Worm (Caenorhabditis elegans): ENCODE measurements around the gene Y62F5A.9.
A peak's percentile ranks its signal among the peaks of the same experiment; 100 is the strongest.

Y62F5A.9 gene

ce11 chrII:11547254-11547687 lies 8.6 kb upstream of the Y62F5A.9 start, which contains the start of gene F54D5.7 (continued):
- TF ChIP-seq egl-27 (tag; optimal IDR thresholded peaks at IDR 0.05) (no peak), saeg-2 (GFP tag; IDR thresholded peaks at IDR 0.05) (no peak), unc-62 (GFP tag; optimal IDR thresholded peaks at IDR 0.05 in 1 of 2) (peak in 1 of 2 experiments; percentile 9), unc-62 (tag; optimal IDR thresholded peaks at IDR 0.05) (no peak), mxl-3 (GFP tag; optimal IDR thresholded peaks at IDR 0.05) (peak; percentile 84), zag-1 (tag; optimal IDR thresholded peaks at IDR 0.05) (no peak), Y75B8A.6 (GFP tag; IDR thresholded peaks at IDR 0.05) (no peak), mdt-29 (GFP tag; IDR thresholded peaks at IDR 0.05) (peak; percentile 65; the same call in 1 of the 2 replicates), T20F7.1 (GFP tag; optimal IDR thresholded peaks at IDR 0.05) (peak; percentile 75), rbr-2 (tag; optimal IDR thresholded peaks at IDR 0.05) (peak; percentile 28), ZK546.5 (tag; optimal IDR thresholded peaks at IDR 0.05) (no peak), mdl-1 (tag; optimal IDR thresholded peaks at IDR 0.05) (peak; percentile 65 to 72), mes-2 (tag; optimal IDR thresholded peaks at IDR 0.05; ENCODE audit: poor library complexity, severe bottlenecking) (no peak), nhr-42 (GFP tag; IDR thresholded peaks at IDR 0.05) (peak; percentile 68; the same call in 1 of the 2 replicates), arid-1 (GFP tag; conservative IDR thresholded peaks at IDR 0.05) (peak; percentile 65), lin-39 (tag; optimal IDR thresholded peaks at IDR 0.05) (no peak), nhr-25 (tag; optimal IDR thresholded peaks at IDR 0.05; ENCODE audit: borderline replicate concordance, insufficient read depth) (peak; percentile 43), hlh-30 (tag; optimal IDR thresholded peaks at IDR 0.05; ENCODE audit: insufficient read depth) (peak; percentile 80), Y105C5A.15 (GFP tag; IDR thresholded peaks at IDR 0.05) (no peak), ceh-62 (tag; optimal IDR thresholded peaks at IDR 0.05) (no peak), lim-7 (GFP tag; IDR thresholded peaks at IDR 0.05) (peak; percentile 77), daf-8 (GFP tag; IDR thresholded peaks at IDR 0.05) (no peak), mep-1 (tag; optimal IDR thresholded peaks at IDR 0.05) (peak; percentile 77), fos-1 (tag; optimal IDR thresholded peaks at IDR 0.05) (no peak), lsy-2 (tag; optimal IDR thresholded peaks at IDR 0.05) (peak; percentile 3 to 76), Y5F2A.4 (GFP tag; optimal IDR thresholded peaks at IDR 0.05) (no peak)

DNA sequence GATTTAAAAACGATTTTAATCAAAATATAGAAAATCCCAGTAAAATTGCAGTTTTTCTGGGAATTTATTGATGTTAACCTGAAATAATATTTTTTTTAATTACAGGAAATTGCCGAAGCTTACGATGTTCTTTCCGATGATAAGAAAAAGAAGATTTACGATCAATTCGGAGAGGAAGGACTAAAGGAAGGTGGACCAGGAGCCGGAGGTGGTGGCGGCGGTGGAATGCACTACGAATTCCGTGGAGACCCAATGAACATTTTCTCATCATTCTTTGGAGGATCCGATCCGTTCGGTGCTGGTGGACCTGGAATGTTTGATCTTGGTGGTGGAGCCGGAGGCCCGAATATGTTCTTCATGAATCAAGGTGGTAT lies 7.3 kb upstream of the Y62F5A.9 start:
- peak; percentile 15; the same call in 1 of the 2 replicates for TF ChIP-seq dmd-6 (GFP tag; IDR thresholded peaks at IDR 0.05)
- peak; percentile 93 for TF ChIP-seq aha-1 (tag)
- TF ChIP-seq madf-9 (GFP tag; conservative IDR thresholded peaks at IDR 0.05) = no peak
- peak; percentile 41 for TF ChIP-seq set-16 (GFP tag; IDR thresholded peaks at IDR 0.05)
- no peak for TF ChIP-seq unc-39 (tag; optimal IDR thresholded peaks at IDR 0.05)
- no peak for TF ChIP-seq lin-29 (GFP tag; IDR thresholded peaks at IDR 0.05)
- TF ChIP-seq lim-7 (GFP tag; IDR thresholded peaks at IDR 0.05) = 0 out of 2 replicates have a peak, but pooled peaks have one; percentile 21

DNA sequence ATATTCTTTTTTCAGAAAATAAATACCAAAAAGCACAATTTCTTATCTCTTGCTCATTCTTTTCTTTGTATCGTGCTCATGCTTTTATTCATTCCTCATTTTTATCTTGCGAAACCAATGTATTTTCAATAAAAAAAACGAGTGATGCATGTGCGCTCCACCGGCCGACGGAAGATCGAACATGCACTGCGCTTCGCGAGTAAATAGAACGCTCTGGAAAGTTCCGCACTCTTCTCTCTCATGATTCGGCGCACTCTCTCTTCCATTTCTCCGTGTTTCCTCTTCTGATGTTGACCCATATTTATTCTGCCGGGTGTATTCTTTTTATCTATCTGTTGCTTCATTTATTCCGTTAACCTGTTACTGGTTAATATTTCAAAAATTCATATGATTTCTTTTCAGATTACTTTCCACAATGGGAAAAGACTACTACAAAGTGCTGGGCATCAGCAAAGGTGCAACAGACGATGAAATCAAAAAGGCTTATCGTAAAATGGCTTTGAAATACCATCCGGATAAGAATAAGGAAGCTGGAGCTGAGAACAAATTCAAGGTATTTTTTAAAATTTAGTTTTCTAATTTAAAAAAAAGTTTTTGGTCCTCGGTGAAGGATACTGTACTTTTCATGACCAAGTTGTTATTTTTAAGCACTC lies 6.8 kb upstream of the Y62F5A.9 start, which contains the start of gene dnj-13:
dnj-13 (plus strand) TSS at position 403 of the 653 bp plus-strand sequence.
- TF ChIP-seq lin-15B (tag; optimal IDR thresholded peaks at IDR 0.05) (no peak), ztf-7 (tag; optimal IDR thresholded peaks at IDR 0.05) (peak; percentile 39), snpc-4 (tag; optimal IDR thresholded peaks at IDR 0.05) (no peak), attf-4 (tag; optimal IDR thresholded peaks at IDR 0.05) (no peak), ceh-44 (GFP tag; IDR thresholded peaks at IDR 0.05) (peak; percentile 92), ZK337.2 (GFP tag; IDR thresholded peaks at IDR 0.05) (no peak), dmd-6 (GFP tag; IDR thresholded peaks at IDR 0.05) (peak; percentile 95), unc-130 (GFP tag; optimal IDR thresholded peaks at IDR 0.05) (peak; percentile 61), aly-2 (tag; optimal IDR thresholded peaks at IDR 0.05) (no peak), fkh-10 (GFP tag; optimal IDR thresholded peaks at IDR 0.05) (peak; percentile 73), T20F7.1 (GFP tag; optimal IDR thresholded peaks at IDR 0.05) (peak; percentile 89), spr-3 (GFP tag; optimal IDR thresholded peaks at IDR 0.05) (peak; percentile 94), hlh-11 (tag; optimal IDR thresholded peaks at IDR 0.05) (peak; percentile 96), hmg-1.1 (GFP tag; IDR thresholded peaks at IDR 0.05) (peak; percentile 97), nhr-42 (GFP tag; IDR thresholded peaks at IDR 0.05) (peak; percentile 95), mdt-29 (GFP tag; IDR thresholded peaks at IDR 0.05) (peak; percentile 100), Y75B8A.6 (GFP tag; IDR thresholded peaks at IDR 0.05) (peak; percentile 90; the same call in 1 of the 2 replicates), ceh-62 (tag; optimal IDR thresholded peaks at IDR 0.05) (no peak), Y105C5A.15 (GFP tag; IDR thresholded peaks at IDR 0.05) (peak; percentile 65; the same call in 1 of the 2 replicates), mep-1 (tag; optimal IDR thresholded peaks at IDR 0.05) (peak; percentile 96), ZK546.5 (tag; optimal IDR thresholded peaks at IDR 0.05) (no peak), hif-1 (tag; optimal IDR thresholded peaks at IDR 0.05) (peak; percentile 77 to 92), nhr-10 (tag; optimal IDR thresholded peaks at IDR 0.05) (peak; percentile 63)

Measured in whole organism, L4 larva.